Worm (Caenorhabditis elegans) whole organism, midembryonic: ENCODE results near the gene eif-2A.

Source experiments
- flt-1 ChIP-seq: fragments of 200-800 bp; sonication (Bioruptor generic); IDR thresholded peaks from 2 replicates; pipeline ENCODE4 v1.3.6; 2022; ENCODE audit warnings: missing genetic modification characterization, missing compliant biosample characterization
- ztf-23 ChIP-seq: fragments of 200-800 bp; sonication (Bioruptor generic); IDR thresholded peaks from 2 replicates; pipeline ENCODE4 v1.3.6; 2022; ENCODE audit warnings: missing genetic modification reagents, missing genetic modification characterization, missing compliant biosample characterization

DNA sequence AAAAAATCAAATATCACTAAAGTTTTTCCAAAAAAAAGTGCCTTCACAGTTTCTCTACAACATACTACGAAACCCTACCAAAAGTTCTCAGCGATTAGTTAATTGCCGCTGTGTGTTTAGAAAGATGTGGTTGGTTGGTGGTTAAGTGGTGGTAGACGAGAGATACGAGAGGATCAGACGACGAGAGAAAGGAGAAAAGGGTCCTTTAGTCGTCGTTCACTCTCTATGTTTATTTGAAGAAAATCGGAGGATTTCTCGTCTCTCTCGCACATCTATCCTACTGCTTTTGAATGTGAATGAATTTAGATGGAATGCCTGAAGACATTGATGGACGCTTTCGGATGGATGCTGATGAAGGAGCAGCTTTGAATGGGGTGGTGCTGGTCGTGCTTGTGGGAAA is 45.8 kb upstream of the eif-2A start:
- TF ChIP-seq flt-1 (GFP tag; lab: Robert Waterston, UW): no peak
- TF ChIP-seq ztf-23: no peak
